Worm (Caenorhabditis elegans): ENCODE measurements around the gene cutl-17.

- TF ChIP-seq unc-39 (tag; optimal IDR thresholded peaks at IDR 0.05), result no peak
- TF ChIP-seq snpc-4 (tag; optimal IDR thresholded peaks at IDR 0.05), result no peak
- no peak for TF ChIP-seq mep-1 (tag; optimal IDR thresholded peaks at IDR 0.05)
- TF ChIP-seq elt-1 (tag; optimal IDR thresholded peaks at IDR 0.05; ENCODE audit: borderline replicate concordance, insufficient read depth), result no peak
- no peak for TF ChIP-seq elt-3 (tag; optimal IDR thresholded peaks at IDR 0.05)
- no peak for TF ChIP-seq lin-13 (tag; optimal IDR thresholded peaks at IDR 0.05)
- TF ChIP-seq blmp-1 (tag; optimal IDR thresholded peaks at IDR 0.05), result no peak
- TF ChIP-seq ztf-11 (tag; optimal IDR thresholded peaks at IDR 0.05), result no peak
- TF ChIP-seq mls-2 (tag; optimal IDR thresholded peaks at IDR 0.05), result no peak
- no peak for TF ChIP-seq cnd-1 (tag; optimal IDR thresholded peaks at IDR 0.05)
- TF ChIP-seq hlh-1 (tag; optimal IDR thresholded peaks at IDR 0.05), result no peak
- no peak for TF ChIP-seq unc-62 (GFP tag; optimal IDR thresholded peaks at IDR 0.05)
- no peak for TF ChIP-seq ceh-39 (tag; optimal IDR thresholded peaks at IDR 0.05)
- TF ChIP-seq pha-4 (tag; optimal IDR thresholded peaks at IDR 0.05), result no peak
Measured at ce11 chrIV:9438753-9439152, 18.5 kb downstream of the cutl-17 start.
